Fruit fly (Drosophila melanogaster) whole organism, embryonic: Measurements from ENCODE around the gene Gem4b.

Experiments used
- Abd-B ChIP-seq: fragments of 200-800 bp; sonication (Bioruptor generic); optimal IDR thresholded peaks from 2 replicates; lab custom pipeline; 2018; ENCODE audit warnings: missing biosample characterization, mild to moderate bottlenecking, missing genetic modification characterization, moderate library complexity
- CG10321 ChIP-seq: fragments of 200-800 bp; sonication (Bioruptor generic); IDR thresholded peaks from 2 replicates; pipeline ENCODE4 v1.3.6; 2022; ENCODE audit warnings: missing biosample characterization, missing genetic modification characterization
- CG10366 ChIP-seq: fragments of 200-800 bp; sonication (Bioruptor generic); IDR thresholded peaks from 2 replicates; pipeline ENCODE4 v1.3.6; 2022; ENCODE audit warnings: missing biosample characterization, missing genetic modification characterization
- CG10979 ChIP-seq: fragments of 200-800 bp; sonication (Bioruptor generic); optimal IDR thresholded peaks from 2 replicates; lab custom pipeline; 2018; ENCODE audit warnings: missing biosample characterization, mild to moderate bottlenecking, missing genetic modification characterization, moderate library complexity
- CG11504 ChIP-seq: fragments of 200-800 bp; sonication (Bioruptor generic); optimal IDR thresholded peaks from 3 replicates; lab custom pipeline; 2019; ENCODE audit warnings: missing biosample characterization, mild to moderate bottlenecking, missing genetic modification characterization, moderate library complexity
- CG11696 ChIP-seq: fragments of 200-800 bp; sonication (Bioruptor generic); IDR thresholded peaks from 2 replicates; pipeline ENCODE4 v1.3.6; 2022; ENCODE audit warnings: missing biosample characterization, missing genetic modification characterization
- CG12071 ChIP-seq: fragments of 200-800 bp; sonication (Bioruptor generic); optimal IDR thresholded peaks from 3 replicates; lab custom pipeline; 2018; ENCODE audit warnings: missing biosample characterization, mild to moderate bottlenecking, missing genetic modification characterization
- CG1233 ChIP-seq: fragments of 200-800 bp; sonication (Bioruptor generic); optimal IDR thresholded peaks from 4 replicates; lab custom pipeline; 2018; ENCODE audit warnings: missing biosample characterization, mild to moderate bottlenecking, missing genetic modification characterization
- CG14667 ChIP-seq: fragments of 200-800 bp; sonication (Bioruptor generic); IDR thresholded peaks from 2 replicates; pipeline ENCODE4 v1.3.6; 2022; ENCODE audit warnings: missing biosample characterization, missing genetic modification characterization
- CG1647 ChIP-seq: fragments of 200-800 bp; sonication (Bioruptor generic); optimal IDR thresholded peaks from 3 replicates; lab custom pipeline; 2016; ENCODE audit warnings: missing biosample characterization, missing genetic modification characterization
- CG17359 ChIP-seq: fragments of 200-800 bp; sonication (Bioruptor generic); optimal IDR thresholded peaks from 3 replicates; lab custom pipeline; 2018; ENCODE audit warnings: missing biosample characterization, mild to moderate bottlenecking, missing genetic modification characterization, moderate library complexity
- CG2678 ChIP-seq: fragments of 200-800 bp; sonication (Bioruptor generic); optimal IDR thresholded peaks from 3 replicates; lab custom pipeline; 2019; ENCODE audit warnings: missing biosample characterization, mild to moderate bottlenecking, missing genetic modification characterization, moderate library complexity
- CG2712 ChIP-seq: fragments of 200-800 bp; optimal IDR thresholded peaks from 3 replicates; lab custom pipeline; 2019; ENCODE audit warnings: missing biosample characterization, mild to moderate bottlenecking, missing genetic modification characterization, moderate library complexity
- CG31388 ChIP-seq: fragments of 200-800 bp; sonication (Bioruptor generic); optimal IDR thresholded peaks from 2 replicates; lab custom pipeline; 2016; ENCODE audit warnings: missing biosample characterization, missing genetic modification characterization
- CG3838 ChIP-seq: fragments of 200-800 bp; sonication (Bioruptor generic); optimal IDR thresholded peaks from 3 replicates; lab custom pipeline; 2016; ENCODE audit warnings: missing biosample characterization, missing genetic modification characterization
- CG4617 ChIP-seq: fragments of 200-800 bp; sonication (Bioruptor generic); optimal IDR thresholded peaks from 3 replicates; lab custom pipeline; 2016; ENCODE audit warnings: missing biosample characterization, missing genetic modification characterization, borderline replicate concordance
- CG7786 ChIP-seq: fragments of 200-800 bp; sonication (Bioruptor generic); optimal IDR thresholded peaks from 2 replicates; lab custom pipeline; 2016; ENCODE audit warnings: missing biosample characterization, missing genetic modification characterization
- CG8388 ChIP-seq: fragments of 200-800 bp; sonication (Bioruptor generic); optimal IDR thresholded peaks from 2 replicates; lab custom pipeline; 2019; ENCODE audit warnings: missing biosample characterization, mild to moderate bottlenecking, missing genetic modification characterization, moderate library complexity
- CG9215 ChIP-seq: fragments of 200-800 bp; sonication (Bioruptor generic); IDR thresholded peaks from 2 replicates; pipeline ENCODE4 v1.3.6; 2022; ENCODE audit warnings: missing biosample characterization, missing genetic modification characterization
- CG9437 ChIP-seq: fragments of 200-800 bp; sonication (Bioruptor generic); optimal IDR thresholded peaks from 2 replicates; lab custom pipeline; 2018; ENCODE audit warnings: missing biosample characterization, mild to moderate bottlenecking, missing genetic modification characterization
- CrebB ChIP-seq: fragments of 200-800 bp; sonication (Bioruptor generic); optimal IDR thresholded peaks from 3 replicates; lab custom pipeline; 2018; ENCODE audit warnings: missing biosample characterization, mild to moderate bottlenecking, missing genetic modification characterization
- Dip2 ChIP-seq: fragments of 200-800 bp; sonication (Bioruptor generic); IDR thresholded peaks from 2 replicates; pipeline ENCODE4 v1.3.6; 2022; ENCODE audit warnings: missing biosample characterization, missing genetic modification characterization
- Jarid2 ChIP-seq: fragments of 200-800 bp; sonication (Bioruptor generic); optimal IDR thresholded peaks from 3 replicates; lab custom pipeline; 2017; ENCODE audit warnings: mild to moderate bottlenecking, missing biosample characterization, missing genetic modification reagents, missing genetic modification characterization
- Meics ChIP-seq: fragments of 200-800 bp; sonication (Bioruptor generic); optimal IDR thresholded peaks from 2 replicates; lab custom pipeline; 2017; ENCODE audit warnings: missing biosample characterization, mild to moderate bottlenecking, missing genetic modification characterization
- Nf-YB ChIP-seq: fragments of 200-800 bp; sonication (Bioruptor generic); optimal IDR thresholded peaks from 3 replicates; lab custom pipeline; 2019; ENCODE audit warnings: missing biosample characterization, mild to moderate bottlenecking, missing genetic modification characterization, moderate library complexity
- PHDP ChIP-seq: fragments of 200-800 bp; sonication (Bioruptor generic); optimal IDR thresholded peaks from 3 replicates; lab custom pipeline; 2018; ENCODE audit warnings: missing biosample characterization, mild to moderate bottlenecking, missing genetic modification characterization, moderate library complexity
- Sox100B ChIP-seq: fragments of 200-800 bp; sonication (Bioruptor generic); optimal IDR thresholded peaks from 3 replicates; lab custom pipeline; 2018; ENCODE audit warnings: missing biosample characterization, mild to moderate bottlenecking, missing genetic modification characterization
- Ssrp ChIP-seq: fragments of 200-800 bp; sonication (Bioruptor generic); optimal IDR thresholded peaks from 2 replicates; lab custom pipeline; 2018; ENCODE audit warnings: missing biosample characterization, mild to moderate bottlenecking, missing genetic modification characterization, moderate library complexity
- Tbp ChIP-seq: fragments of >200 bp; optimal IDR thresholded peaks from 2 replicates; lab custom pipeline; 2018; ENCODE audit warnings: missing biosample characterization, missing genetic modification characterization
- YL-1 ChIP-seq: fragments of 200-800 bp; sonication (Bioruptor generic); optimal IDR thresholded peaks from 3 replicates; lab custom pipeline; 2017; ENCODE audit warnings: missing biosample characterization, mild to moderate bottlenecking, missing genetic modification characterization
- bsh ChIP-seq, 2 experiments: fragments of 200-800 bp; sonication (Bioruptor generic); optimal IDR thresholded peaks; 2 replicates each; lab custom pipeline; 2017 to 2018; ENCODE audit warnings: mild to moderate bottlenecking in 2 of 2, missing biosample characterization in 2 of 2, missing genetic modification characterization in 2 of 2, moderate library complexity in 1 of 2
- btn ChIP-seq: fragments of 200-800 bp; sonication (Bioruptor generic); optimal IDR thresholded peaks from 2 replicates; lab custom pipeline; 2016; ENCODE audit warnings: missing biosample characterization, missing genetic modification characterization
- chinmo ChIP-seq: fragments of 200-800 bp; sonication (Bioruptor generic); IDR thresholded peaks from 4 replicates; pipeline ENCODE4 v1.3.6; 2022; ENCODE audit warnings: missing biosample characterization, missing genetic modification characterization; ENCODE audit not compliant: partially characterized antibody
- danr ChIP-seq: fragments of 200-800 bp; sonication (Bioruptor generic); IDR thresholded peaks from 2 replicates; pipeline ENCODE4 v1.3.6; 2022; ENCODE audit warnings: missing biosample characterization, missing genetic modification characterization
- dimm ChIP-seq: fragments of 200-800 bp; sonication (Bioruptor generic); IDR thresholded peaks from 2 replicates; pipeline ENCODE4 v1.3.6; 2022; ENCODE audit warnings: missing biosample characterization, missing genetic modification characterization
- en ChIP-seq: fragments of 200-800 bp; sonication (Bioruptor generic); optimal IDR thresholded peaks from 2 replicates; lab custom pipeline; 2016; ENCODE audit warnings: missing biosample characterization, missing genetic modification characterization
- exex ChIP-seq: fragments of 200-800 bp; sonication (Bioruptor generic); optimal IDR thresholded peaks from 4 replicates; lab custom pipeline; 2018; ENCODE audit warnings: missing biosample characterization, mild to moderate bottlenecking, missing genetic modification characterization, moderate library complexity
- gsb-n ChIP-seq: fragments of 200-800 bp; sonication (Bioruptor generic); optimal IDR thresholded peaks from 3 replicates; lab custom pipeline; 2018; ENCODE audit warnings: missing biosample characterization, mild to moderate bottlenecking, missing genetic modification characterization
- kah ChIP-seq: fragments of 200-800 bp; sonication (Bioruptor generic); optimal IDR thresholded peaks from 2 replicates; lab custom pipeline; 2018; ENCODE audit warnings: missing biosample characterization, mild to moderate bottlenecking, missing genetic modification characterization
- lbe ChIP-seq: fragments of 200-800 bp; sonication (Bioruptor generic); optimal IDR thresholded peaks from 2 replicates; lab custom pipeline; 2016; ENCODE audit warnings: missing biosample characterization, mild to moderate bottlenecking, missing genetic modification characterization
- lola ChIP-seq, 3 experiments: fragments of >200 bp in 2 of 3; fragments of 200-800 bp in 1 of 3; sonication (Bioruptor generic) in 1 of 3; optimal IDR thresholded peaks; 2 replicates each; lab custom pipeline; 2017 to 2019; ENCODE audit warnings: missing biosample characterization in 3 of 3, missing genetic modification characterization in 3 of 3, mild to moderate bottlenecking in 1 of 3, moderate library complexity in 1 of 3
- nerfin-2 ChIP-seq: fragments of 200-800 bp; sonication (Bioruptor generic); IDR thresholded peaks from 2 replicates; pipeline ENCODE4 v1.3.6; 2022; ENCODE audit warnings: missing biosample characterization, missing genetic modification characterization; ENCODE audit not compliant: partially characterized antibody
- nmo ChIP-seq: fragments of 200-800 bp; sonication (Bioruptor generic); optimal IDR thresholded peaks from 2 replicates; lab custom pipeline; 2018; ENCODE audit warnings: missing biosample characterization, mild to moderate bottlenecking, missing genetic modification characterization, moderate library complexity
- prd ChIP-seq, 3 experiments: fragments of >200 bp in 2 of 3; fragments of 200-800 bp in 1 of 3; sonication (Bioruptor generic) in 1 of 3; optimal IDR thresholded peaks in 2 of 3; IDR thresholded peaks in 1 of 3; 2 replicates in 2 of 3; 3 replicates in 1 of 3; pipeline versions ENCODE4 v1.3.6 to Lab custom; 2017 to 2022; ENCODE audit warnings: missing biosample characterization in 1 of 3, missing genetic modification characterization in 1 of 3
- pum ChIP-seq: fragments of 200-800 bp; sonication (Bioruptor generic); optimal IDR thresholded peaks from 2 replicates; lab custom pipeline; 2016; ENCODE audit warnings: missing biosample characterization, missing genetic modification characterization
- ro ChIP-seq: fragments of 200-800 bp; sonication (Bioruptor generic); IDR thresholded peaks from 2 replicates; pipeline ENCODE4 v1.3.6; 2022; ENCODE audit warnings: missing biosample characterization, missing genetic modification characterization
- schlank ChIP-seq: fragments of 200-800 bp; sonication (Bioruptor generic); optimal IDR thresholded peaks from 2 replicates; lab custom pipeline; 2018; ENCODE audit warnings: missing biosample characterization, mild to moderate bottlenecking, missing genetic modification characterization
- sens-2 ChIP-seq: fragments of 200-800 bp; sonication (Bioruptor generic); IDR thresholded peaks from 2 replicates; pipeline ENCODE4 v1.3.6; 2022; ENCODE audit warnings: missing biosample characterization, missing genetic modification characterization
- slou ChIP-seq: fragments of 200-800 bp; sonication (Bioruptor generic); optimal IDR thresholded peaks from 3 replicates; lab custom pipeline; 2016; ENCODE audit warnings: missing biosample characterization, missing genetic modification characterization
- zfh2 ChIP-seq: fragments of 200-800 bp; sonication (Bioruptor generic); optimal IDR thresholded peaks from 2 replicates; lab custom pipeline; 2016; ENCODE audit warnings: missing biosample characterization, missing genetic modification characterization

Gene Gem4b

dm6 chrX:3931669-3932068 is 9.0 kb upstream of the Gem4b start (continued):
- TF ChIP-seq Nf-YB (no peak), CG8388 (GFP tag; lab: Kevin White, UChicago) (peak; percentile 28), dimm (GFP tag; lab: Robert Waterston, UW) (no peak), Meics (GFP tag; lab: Kevin White, UChicago) (no peak), danr (no peak), bsh (GFP tag; optimal IDR thresholded peaks at IDR 0.05; lab: Kevin White, UChicago) (peak; percentile 36 to 51), schlank (tag; lab: Kevin White, UChicago) (no peak), Dip2 (GFP tag; lab: Robert Waterston, UW) (no peak), CG2678 (tag; lab: Kevin White, UChicago) (peak; percentile 38), CG10321 (no peak), prd (optimal IDR thresholded peaks at IDR 0.05; lab: Kevin White, UChicago) (no peak), prd (GFP tag; IDR thresholded peaks at IDR 0.05; lab: Robert Waterston, UW) (peak; percentile 65; the same call in 2 of the 3 replicates), chinmo (GFP tag; lab: Robert Waterston, UW) (no peak), Ssrp (peak; percentile 31), CG2712 (peak; percentile 32), btn (GFP tag; lab: Kevin White, UChicago) (no peak), CG14667 (GFP tag; lab: Robert Waterston, UW) (peak; percentile 25; the same call in 1 of the 2 replicates), CrebB (no peak), CG11696 (no peak), CG10979 (peak; percentile 35), exex (no peak), CG17359 (peak; percentile 30), Abd-B (no peak), ro (GFP tag; lab: Robert Waterston, UW) (no peak), CG1647 (GFP tag; lab: Kevin White, UChicago) (no peak), CG3838 (GFP tag; lab: Kevin White, UChicago) (no peak), kah (GFP tag; lab: Kevin White, UChicago) (no peak), CG9215 (GFP tag; lab: Robert Waterston, UW) (no peak), sens-2 (GFP tag; lab: Robert Waterston, UW) (no peak), CG7786 (GFP tag; lab: Kevin White, UChicago) (no peak), Tbp (GFP tag; lab: Kevin White, UChicago) (no peak), PHDP (no peak), nerfin-2 (no peak), CG12071 (no peak), CG11504 (peak; percentile 59), CG9437 (no peak), zfh2 (GFP tag; lab: Kevin White, UChicago) (no peak), YL-1 (GFP tag; lab: Kevin White, UChicago) (no peak), CG1233 (no peak), en (GFP tag; lab: Kevin White, UChicago) (no peak), slou (GFP tag; lab: Kevin White, UChicago) (no peak), CG4617 (GFP tag; lab: Kevin White, UChicago) (no peak), lbe (no peak), nmo (GFP tag; lab: Kevin White, UChicago) (peak; percentile 28), Jarid2 (GFP tag; lab: Kevin White, UChicago) (no peak), pum (GFP tag; lab: Kevin White, UChicago) (no peak), CG10366 (GFP tag; lab: Robert Waterston, UW) (no peak), gsb-n (tag; lab: Kevin White, UChicago) (no peak), lola (GFP tag; optimal IDR thresholded peaks at IDR 0.05; lab: Kevin White, UChicago) (peak in 1 of 3 experiments; percentile 18), CG31388 (no peak), Sox100B (no peak)
